Fruit fly (Drosophila melanogaster) whole organism, embryonic: Measurements from ENCODE around the gene Sry-alpha.

Experiments
- Antp ChIP-seq: fragments of 200-800 bp; sonication (Bioruptor generic); optimal IDR thresholded peaks from 3 replicates; lab custom pipeline; 2016; ENCODE audit warnings: missing biosample characterization, missing genetic modification characterization
- C15 ChIP-seq: fragments of 200-800 bp; sonication (Bioruptor generic); IDR thresholded peaks from 3 replicates; pipeline ENCODE4 v1.3.6; 2022; ENCODE audit warnings: missing biosample characterization, missing genetic modification characterization
- CG10147 ChIP-seq: fragments of 200-800 bp; sonication (Bioruptor generic); optimal IDR thresholded peaks from 2 replicates; lab custom pipeline; 2019; ENCODE audit warnings: missing biosample characterization, mild to moderate bottlenecking, missing genetic modification characterization, moderate library complexity
- CG10366 ChIP-seq: fragments of 200-800 bp; sonication (Bioruptor generic); IDR thresholded peaks from 2 replicates; pipeline ENCODE4 v1.3.6; 2022; ENCODE audit warnings: missing biosample characterization, missing genetic modification characterization
- CG10431 ChIP-seq: fragments of 200-800 bp; sonication (Bioruptor generic); optimal IDR thresholded peaks from 3 replicates; lab custom pipeline; 2018; ENCODE audit warnings: missing biosample characterization, mild to moderate bottlenecking, missing genetic modification characterization
- CG12659 ChIP-seq: fragments of 200-800 bp; sonication (Bioruptor generic); optimal IDR thresholded peaks from 3 replicates; lab custom pipeline; 2017; ENCODE audit warnings: mild to moderate bottlenecking, missing biosample characterization, missing genetic modification reagents, missing genetic modification characterization
- CG15479 ChIP-seq: fragments of 200-800 bp; sonication (Bioruptor generic); optimal IDR thresholded peaks from 3 replicates; lab custom pipeline; 2019; ENCODE audit warnings: missing biosample characterization, mild to moderate bottlenecking, missing genetic modification characterization, moderate library complexity
- CG17612 ChIP-seq: fragments of 200-800 bp; sonication (Bioruptor generic); IDR thresholded peaks from 2 replicates; pipeline ENCODE4 v1.3.6; 2022; ENCODE audit warnings: missing biosample characterization, missing genetic modification characterization
- CG18011 ChIP-seq: fragments of 200-800 bp; sonication (Bioruptor generic); optimal IDR thresholded peaks from 2 replicates; lab custom pipeline; 2017; ENCODE audit warnings: missing biosample characterization, missing genetic modification characterization, mild to moderate bottlenecking, moderate library complexity, missing genotype
- CG2678 ChIP-seq: fragments of 200-800 bp; sonication (Bioruptor generic); optimal IDR thresholded peaks from 3 replicates; lab custom pipeline; 2019; ENCODE audit warnings: missing biosample characterization, mild to moderate bottlenecking, missing genetic modification characterization, moderate library complexity
- CG33213 ChIP-seq: fragments of 200-800 bp; sonication (Bioruptor generic); optimal IDR thresholded peaks from 3 replicates; lab custom pipeline; 2016; ENCODE audit warnings: missing biosample characterization, missing genetic modification characterization
- CG4328 ChIP-seq: fragments of 200-800 bp; sonication (Bioruptor generic); optimal IDR thresholded peaks from 3 replicates; lab custom pipeline; 2017; ENCODE audit warnings: missing biosample characterization, missing genetic modification reagents, missing genetic modification characterization
- CG4404 ChIP-seq: fragments of 200-800 bp; sonication (Bioruptor generic); IDR thresholded peaks from 2 replicates; pipeline ENCODE4 v1.3.6; 2022; ENCODE audit warnings: missing biosample characterization, missing genetic modification characterization
- CG8290 ChIP-seq, 3 experiments: fragments of 200-800 bp; sonication (Bioruptor generic); optimal IDR thresholded peaks; 2 replicates each; lab custom pipeline; 2016 to 2019; ENCODE audit warnings: missing biosample characterization in 3 of 3, missing genetic modification characterization in 3 of 3, mild to moderate bottlenecking in 2 of 3, moderate library complexity in 1 of 3
- CG8388 ChIP-seq: fragments of 200-800 bp; sonication (Bioruptor generic); optimal IDR thresholded peaks from 2 replicates; lab custom pipeline; 2019; ENCODE audit warnings: missing biosample characterization, mild to moderate bottlenecking, missing genetic modification characterization, moderate library complexity
- CrebB ChIP-seq: fragments of 200-800 bp; sonication (Bioruptor generic); optimal IDR thresholded peaks from 3 replicates; lab custom pipeline; 2018; ENCODE audit warnings: missing biosample characterization, mild to moderate bottlenecking, missing genetic modification characterization
- Dfd ChIP-seq, 2 experiments: fragments of >200 bp; optimal IDR thresholded peaks; 2 replicates each; lab custom pipeline; 2017; ENCODE audit warnings: missing biosample characterization in 2 of 2, missing genetic modification characterization in 2 of 2
- Dip2 ChIP-seq: fragments of 200-800 bp; sonication (Bioruptor generic); IDR thresholded peaks from 2 replicates; pipeline ENCODE4 v1.3.6; 2022; ENCODE audit warnings: missing biosample characterization, missing genetic modification characterization
- Dip3 ChIP-seq: fragments of 200-800 bp; sonication (Bioruptor generic); optimal IDR thresholded peaks from 3 replicates; lab custom pipeline; 2016; ENCODE audit warnings: missing biosample characterization, missing genetic modification characterization
- Fer1 ChIP-seq: fragments of 200-800 bp; sonication (Bioruptor generic); optimal IDR thresholded peaks from 2 replicates; lab custom pipeline; 2017; ENCODE audit warnings: missing biosample characterization, mild to moderate bottlenecking, missing genetic modification characterization
- HLH3B ChIP-seq: fragments of 200-800 bp; sonication (Bioruptor generic); IDR thresholded peaks from 2 replicates; pipeline ENCODE4 v1.3.6; 2022; ENCODE audit warnings: missing biosample characterization, missing genetic modification characterization
- Med ChIP-seq: fragments of 200-800 bp; sonication (Bioruptor generic); peaks from one replicate; lab custom pipeline; 2016; ENCODE audit warnings: missing biosample characterization, missing genetic modification characterization, mild to moderate bottlenecking, inconsistent platforms, moderate library complexity
- Poxn ChIP-seq: fragments of 200-800 bp; sonication (Bioruptor generic); IDR thresholded peaks from 2 replicates; pipeline ENCODE4 v1.3.6; 2022; ENCODE audit warnings: missing biosample characterization, missing genetic modification characterization
- Rfx ChIP-seq: fragments of 200-800 bp; sonication (Bioruptor generic); IDR thresholded peaks from 2 replicates; pipeline ENCODE4 v1.3.6; 2022; ENCODE audit warnings: missing biosample characterization, missing genetic modification characterization
- Trl ChIP-seq, 3 experiments: fragments of >200 bp in 2 of 3; fragments of 200-800 bp in 1 of 3; sonication (Bioruptor generic) in 1 of 3; optimal IDR thresholded peaks; 2 replicates in 1 of 3; 3 replicates in 2 of 3; lab custom pipeline; 2016 to 2017; ENCODE audit warnings: missing biosample characterization in 1 of 3, missing genetic modification characterization in 1 of 3
- abd-A ChIP-seq: fragments of 200-800 bp; sonication (Bioruptor generic); optimal IDR thresholded peaks from 3 replicates; lab custom pipeline; 2019; ENCODE audit warnings: missing biosample characterization, mild to moderate bottlenecking, missing genetic modification characterization, moderate library complexity
- ara ChIP-seq: fragments of 200-800 bp; sonication (Bioruptor generic); IDR thresholded peaks from 2 replicates; pipeline ENCODE4 v1.3.6; 2022; ENCODE audit warnings: missing biosample characterization, missing genetic modification characterization
- caup ChIP-seq: fragments of 200-800 bp; sonication (Bioruptor generic); optimal IDR thresholded peaks from 3 replicates; lab custom pipeline; 2017; ENCODE audit warnings: missing biosample characterization, mild to moderate bottlenecking, missing genetic modification characterization, moderate library complexity; ENCODE audit not compliant: severe bottlenecking
- cg ChIP-seq: fragments of 200-800 bp; sonication (Bioruptor generic); optimal IDR thresholded peaks from 3 replicates; lab custom pipeline; 2019; ENCODE audit warnings: missing biosample characterization, mild to moderate bottlenecking, missing genetic modification characterization, moderate library complexity
- cwo ChIP-seq: fragments of 200-800 bp; sonication (Bioruptor generic); optimal IDR thresholded peaks from 3 replicates; lab custom pipeline; 2017; ENCODE audit warnings: missing biosample characterization, missing genetic modification characterization, mild to moderate bottlenecking, moderate library complexity, missing genetic modification reagents
- h ChIP-seq: fragments of >200 bp; optimal IDR thresholded peaks from 2 replicates; lab custom pipeline; 2017
- ind ChIP-seq: fragments of 200-800 bp; sonication (Bioruptor generic); optimal IDR thresholded peaks from 3 replicates; lab custom pipeline; 2016; ENCODE audit warnings: missing biosample characterization, missing genetic modification characterization
- pho ChIP-seq: fragments of 200-800 bp; sonication (Bioruptor generic); optimal IDR thresholded peaks from 2 replicates; lab custom pipeline; 2016; ENCODE audit warnings: missing biosample characterization, missing genetic modification characterization
- pzg ChIP-seq: fragments of 200-800 bp; sonication (Bioruptor generic); optimal IDR thresholded peaks from 3 replicates; lab custom pipeline; 2018; ENCODE audit warnings: missing biosample characterization, mild to moderate bottlenecking, missing genetic modification characterization, moderate library complexity
- row ChIP-seq: fragments of 200-800 bp; sonication (Bioruptor generic); IDR thresholded peaks from 3 replicates; pipeline ENCODE4 v1.3.6; 2022; ENCODE audit warnings: missing biosample characterization, missing genetic modification characterization
- sd ChIP-seq: fragments of 200-800 bp; sonication (Bioruptor generic); optimal IDR thresholded peaks from 3 replicates; lab custom pipeline; 2018; ENCODE audit warnings: missing biosample characterization, mild to moderate bottlenecking, missing genetic modification characterization, moderate library complexity

Sry-alpha gene

DNA sequence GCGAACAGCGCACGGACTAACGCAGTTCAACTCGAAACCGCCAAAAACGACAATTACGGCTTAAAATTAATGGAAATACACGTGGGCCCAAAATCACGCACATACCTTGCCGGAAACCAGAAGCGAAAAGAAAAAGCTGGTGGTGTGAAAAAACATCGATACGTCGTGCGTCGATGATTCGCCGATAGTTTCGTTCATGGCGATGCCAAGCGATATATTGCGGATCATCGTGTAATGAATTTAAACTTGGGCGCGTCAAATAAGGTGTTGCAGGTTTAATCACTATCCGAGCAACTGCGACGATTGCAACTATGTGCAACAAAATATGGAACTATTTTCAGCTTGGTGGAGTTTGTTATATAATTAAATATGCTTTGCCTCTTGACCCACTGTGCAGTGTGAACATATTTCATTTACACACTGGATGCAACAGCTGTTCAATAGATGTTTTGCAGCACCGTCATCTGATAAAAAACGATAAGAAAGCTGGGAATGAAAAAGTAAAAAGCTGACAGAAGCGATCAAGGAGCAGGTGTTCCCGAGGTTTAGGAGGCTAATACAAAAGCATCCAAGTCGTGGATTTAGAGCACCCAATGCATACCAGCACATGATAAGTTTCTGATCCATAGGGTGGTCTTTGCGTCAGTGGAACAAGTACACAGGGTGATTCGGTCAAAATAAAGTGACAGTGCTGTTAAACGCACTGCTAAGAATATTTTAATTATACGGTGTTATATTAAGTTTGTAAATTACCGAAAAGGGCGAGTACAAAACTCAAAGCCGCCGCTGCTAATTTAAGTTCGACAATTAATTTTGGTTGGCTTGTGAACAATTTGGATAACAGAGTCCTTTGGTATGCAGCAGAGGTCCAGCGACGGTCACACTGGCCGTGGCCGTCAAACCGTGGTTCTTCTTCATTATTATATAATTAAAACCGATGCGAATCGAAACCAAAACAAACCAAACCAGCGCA is 6.8 kb downstream of the Sry-alpha start, which contains the start of the genes RpL32 and CG7943 (continued):
- peak; percentile 98 for TF ChIP-seq Antp
- TF ChIP-seq CG12659 (GFP tag; lab: Kevin White, UChicago), result peak; percentile 94
- peak; percentile 82 for TF ChIP-seq CG8388 (GFP tag; lab: Kevin White, UChicago)
- TF ChIP-seq CG18011 (GFP tag; lab: Kevin White, UChicago), result peak; percentile 77
- peak; percentile 97 for TF ChIP-seq caup (GFP tag; lab: Kevin White, UChicago)
- TF ChIP-seq ara (GFP tag; lab: Robert Waterston, UW), result peak; percentile 90
- TF ChIP-seq CG10147 (GFP tag; lab: Kevin White, UChicago), result peak; percentile 90
- TF ChIP-seq CG33213 (GFP tag; lab: Kevin White, UChicago), result peak; percentile 96
- TF ChIP-seq Fer1 (GFP tag; lab: Kevin White, UChicago), result peak; percentile 95
- peak; percentile 92 for TF ChIP-seq pzg
- peak; percentile 87 for TF ChIP-seq CrebB (tag; lab: Kevin White, UChicago)
- peak; percentile 93 for TF ChIP-seq pho (GFP tag; lab: Kevin White, UChicago)
- TF ChIP-seq Dip3 (GFP tag; lab: Kevin White, UChicago), result peak; percentile 97
- no peak for TF ChIP-seq Trl (optimal IDR thresholded peaks at IDR 0.05; lab: Kevin White, UChicago)
- peak; percentile 98 for TF ChIP-seq Trl (GFP tag; optimal IDR thresholded peaks at IDR 0.05; lab: Kevin White, UChicago)
- peak; percentile 94 for TF ChIP-seq C15 (GFP tag; lab: Robert Waterston, UW)
- no peak for TF ChIP-seq cg (GFP tag; lab: Kevin White, UChicago)
- TF ChIP-seq CG10431 (GFP tag; lab: Kevin White, UChicago), result peak; percentile 78
- TF ChIP-seq ind (GFP tag; lab: Kevin White, UChicago), result peak; percentile 97
- TF ChIP-seq CG4404, result peak; percentile 93
- TF ChIP-seq Dfd (GFP tag; optimal IDR thresholded peaks at IDR 0.05; lab: Kevin White, UChicago), result no peak
- TF ChIP-seq CG10366 (GFP tag; lab: Robert Waterston, UW), result peak; percentile 93
- TF ChIP-seq Dip2 (GFP tag; lab: Robert Waterston, UW), result peak; percentile 69
- TF ChIP-seq CG4328, result peak; percentile 94

DNA sequence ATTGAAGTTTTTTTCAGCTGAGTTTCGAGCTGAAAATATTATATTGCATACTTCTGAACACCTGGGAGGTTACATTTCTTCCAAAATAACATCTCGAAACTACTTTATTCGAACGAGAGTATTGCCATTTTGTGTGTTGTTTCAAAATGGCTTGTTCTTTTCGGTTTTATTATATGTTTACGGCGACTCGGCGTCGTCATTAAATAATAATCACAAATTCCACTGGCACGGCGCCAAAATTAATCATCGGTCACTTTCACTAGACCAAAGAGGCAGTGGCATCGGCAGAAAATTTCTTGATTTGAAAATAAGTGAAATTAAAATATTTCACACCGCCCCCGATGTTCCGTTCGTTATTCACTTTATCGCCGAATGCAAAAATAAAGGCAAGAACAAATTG is 10.9 kb downstream of the Sry-alpha start:
- TF ChIP-seq abd-A (tag; lab: Kevin White, UChicago) (no peak), row (peak; percentile 30; the same call in 2 of the 3 replicates), CG15479 (no peak), CG17612 (peak; percentile 42; the same call in 1 of the 2 replicates), Rfx (0 out of 2 replicates have a peak, but pooled peaks have one; percentile 15), CG8290 (GFP tag; optimal IDR thresholded peaks at IDR 0.05; lab: Kevin White, UChicago) (no peak), CG8290 (tag; optimal IDR thresholded peaks at IDR 0.05; lab: Kevin White, UChicago) (peak in 1 of 2 experiments; percentile 26), Med (peak; percentile 53), Poxn (no peak), sd (tag; lab: Kevin White, UChicago) (peak; percentile 67), HLH3B (GFP tag; lab: Robert Waterston, UW) (no peak), CG2678 (tag; lab: Kevin White, UChicago) (no peak), h (no peak), cwo (GFP tag; lab: Kevin White, UChicago) (no peak)
